Fruit fly (Drosophila melanogaster) ovary, adult (tissue): Measurements from ENCODE around the gene CG3744.

ENCODE experiments used
- CG17801 ChIP-seq: fragments of 200-800 bp; optimal IDR thresholded peaks from 2 replicates; lab custom pipeline; 2019; ENCODE audit warnings: missing biosample characterization, mild to moderate bottlenecking, missing genetic modification characterization, moderate library complexity; ENCODE audit not compliant: partially characterized antibody

Gene CG3744

dm6 chr3R:24889303-24889892 lies 12.9 kb upstream of the CG3744 start:
- TF ChIP-seq CG17801, result no peak

- TF ChIP-seq CG17801, result no peak
Observed at dm6 chr3R:24888418-24888817, 12.0 kb upstream of the CG3744 start.

- TF ChIP-seq CG17801, result no peak
Observed at dm6 chr3R:24886470-24886869, 10.0 kb upstream of the CG3744 start.

dm6 chr3R:24878655-24879054 lies 2.2 kb upstream of the CG3744 start:
- no peak for TF ChIP-seq CG17801

- no peak for TF ChIP-seq CG17801
Observed at dm6 chr3R:24876843-24877457, 496 bp upstream of the CG3744 start, which contains the start of the genes CG11089 and CG31381. TSS of gene CG11089 (plus strand) at chr3R:24877045. TSS of gene CG31381 (plus strand) at chr3R:24877045.

- TF ChIP-seq CG17801, result peak; percentile 14
Observed at dm6 chr3R:24870389-24871048, 5.9 kb downstream of the CG3744 start, which contains the start of gene CycB3. TSS of gene CycB3 (minus strand) at chr3R:24870816.

dm6 chr3R:24867956-24868355 lies 8.5 kb downstream of the CG3744 start:
- TF ChIP-seq CG17801, result no peak

dm6 chr3R:24866976-24867375 lies 9.5 kb downstream of the CG3744 start:
- no peak for TF ChIP-seq CG17801

- no peak for TF ChIP-seq CG17801
Observed at dm6 chr3R:24864719-24865400, 11.6 kb downstream of the CG3744 start, which contains the start of the genes Srg1 and Elal. TSS of gene Srg1 (minus strand) at chr3R:24864732. TSS of gene Elal (plus strand) at chr3R:24865350.

- TF ChIP-seq CG17801, result no peak
Observed at dm6 chr3R:24863894-24864293, 12.6 kb downstream of the CG3744 start.

- no peak for TF ChIP-seq CG17801
Observed at dm6 chr3R:24862574-24863089, 13.8 kb downstream of the CG3744 start, which contains the start of gene CG7016. TSS of gene CG7016 (plus strand) at chr3R:24862931.

dm6 chr3R:24862065-24862464 lies 14.4 kb downstream of the CG3744 start, which contains the start of gene CG13640:
TSS of gene CG13640 (minus strand) at chr3R:24862165.
- TF ChIP-seq CG17801, result no peak

- TF ChIP-seq CG17801, result no peak
Observed at dm6 chr3R:24860316-24860826, 16.1 kb downstream of the CG3744 start, which contains the start of gene CG13639. TSS of gene CG13639 (minus strand) at chr3R:24860366.

dm6 chr3R:24859701-24860100 lies 16.8 kb downstream of the CG3744 start, which contains the start of gene ppk22:
TSS of gene ppk22 (minus strand) at chr3R:24859801.
- no peak for TF ChIP-seq CG17801

dm6 chr3R:24857459-24857858 lies 19.0 kb downstream of the CG3744 start, which contains the start of gene CAH4:
TSS of gene CAH4 (minus strand) at chr3R:24857559.
- TF ChIP-seq CG17801, result no peak

dm6 chr3R:24856143-24856542 lies 20.3 kb downstream of the CG3744 start, which contains the start of gene HDAC11:
TSS of gene HDAC11 (minus strand) at chr3R:24856243.
- no peak for TF ChIP-seq CG17801
